Worm (Caenorhabditis elegans): ENCODE data around the gene Y48A6B.9.

DNA sequence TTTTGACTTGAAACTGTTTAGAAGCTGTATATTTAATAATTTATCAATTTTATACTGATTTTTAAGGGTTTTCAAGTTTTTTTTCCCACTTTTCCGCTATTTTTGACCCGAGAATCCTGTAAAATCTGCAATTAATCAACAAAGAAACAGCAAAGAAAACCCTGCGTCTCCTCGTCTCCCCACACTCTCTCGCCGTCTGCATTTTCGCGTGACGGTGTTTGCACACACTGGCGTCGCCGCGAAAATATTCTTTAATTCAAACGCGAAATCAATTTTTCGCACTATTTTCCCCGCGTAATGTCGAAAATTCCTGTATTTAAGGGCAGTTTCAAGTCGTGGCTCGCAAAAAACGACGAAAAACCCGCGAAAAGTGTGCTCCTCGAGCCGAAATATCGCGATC, 30.3 kb downstream of the Y48A6B.9 start, which contains the start of gene rsa-2:
- TF ChIP-seq klf-2 (GFP tag; conservative IDR thresholded peaks at IDR 0.05), result no peak
- TF ChIP-seq tab-1 (GFP tag; IDR thresholded peaks at IDR 0.05), result no peak
- TF ChIP-seq flt-1 (GFP tag; IDR thresholded peaks at IDR 0.05), result no peak
- TF ChIP-seq cog-1 (tag; optimal IDR thresholded peaks at IDR 0.05), result no peak
- TF ChIP-seq ref-1 (GFP tag; conservative IDR thresholded peaks at IDR 0.05), result no peak
- no peak for TF ChIP-seq med-1 (GFP tag; optimal IDR thresholded peaks at IDR 0.05; ENCODE audit: insufficient read depth)
- no peak for TF ChIP-seq T22C8.4 (GFP tag; IDR thresholded peaks at IDR 0.05)
- no peak for TF ChIP-seq ztf-23 (GFP tag; IDR thresholded peaks at IDR 0.05)
- no peak for TF ChIP-seq ztf-29 (GFP tag; IDR thresholded peaks at IDR 0.05)
